Fruit fly (Drosophila melanogaster) whole organism, embryonic: Measurements from ENCODE around the gene RpL24-like.
A peak's percentile ranks its signal among the peaks of the same experiment; 100 is the strongest.

Source experiments
- CG10147 ChIP-seq: fragments of 200-800 bp; sonication (Bioruptor generic); optimal IDR thresholded peaks from 2 replicates; lab custom pipeline; 2019; ENCODE audit warnings: missing biosample characterization, mild to moderate bottlenecking, missing genetic modification characterization, moderate library complexity
- CG10209 ChIP-seq: fragments of 200-800 bp; sonication (Bioruptor generic); optimal IDR thresholded peaks from 3 replicates; lab custom pipeline; 2017; ENCODE audit warnings: missing biosample characterization, mild to moderate bottlenecking, missing genetic modification characterization, missing genetic modification reagents
- CG10543 ChIP-seq: fragments of 200-800 bp; sonication (Bioruptor generic); optimal IDR thresholded peaks from 3 replicates; lab custom pipeline; 2017; ENCODE audit warnings: missing biosample characterization, mild to moderate bottlenecking, missing genetic modification characterization, moderate library complexity
- CG12219 ChIP-seq: fragments of 200-800 bp; sonication (Bioruptor generic); optimal IDR thresholded peaks from 3 replicates; lab custom pipeline; 2018; ENCODE audit warnings: missing biosample characterization, mild to moderate bottlenecking, missing genetic modification characterization
- CG12659 ChIP-seq: fragments of 200-800 bp; sonication (Bioruptor generic); optimal IDR thresholded peaks from 3 replicates; lab custom pipeline; 2017; ENCODE audit warnings: mild to moderate bottlenecking, missing biosample characterization, missing genetic modification reagents, missing genetic modification characterization
- CG13123 ChIP-seq: fragments of 200-800 bp; sonication (Bioruptor generic); optimal IDR thresholded peaks from 2 replicates; lab custom pipeline; 2016; ENCODE audit warnings: missing biosample characterization, missing genetic modification characterization
- CG13424 ChIP-seq: fragments of 200-800 bp; sonication (Bioruptor generic); optimal IDR thresholded peaks from 2 replicates; lab custom pipeline; 2019; ENCODE audit warnings: missing biosample characterization, mild to moderate bottlenecking, missing genetic modification characterization, moderate library complexity
- CG14965 ChIP-seq: fragments of 200-800 bp; sonication (Bioruptor generic); optimal IDR thresholded peaks from 2 replicates; lab custom pipeline; 2016; ENCODE audit warnings: missing biosample characterization, missing genetic modification characterization, borderline replicate concordance
- CG15269 ChIP-seq: fragments of 200-800 bp; sonication (Bioruptor generic); optimal IDR thresholded peaks from 2 replicates; lab custom pipeline; 2018; ENCODE audit warnings: missing biosample characterization, mild to moderate bottlenecking, missing genetic modification characterization, moderate library complexity
- CG17912 ChIP-seq: fragments of 200-800 bp; sonication (Bioruptor generic); optimal IDR thresholded peaks from 2 replicates; lab custom pipeline; 2018; ENCODE audit warnings: missing biosample characterization, mild to moderate bottlenecking, missing genetic modification characterization
- CG18599 ChIP-seq: fragments of 200-800 bp; sonication (Bioruptor generic); optimal IDR thresholded peaks from 3 replicates; lab custom pipeline; 2017; ENCODE audit warnings: missing biosample characterization, missing genetic modification characterization, mild to moderate bottlenecking, moderate library complexity, missing genetic modification reagents
- CG2120 ChIP-seq: fragments of 200-800 bp; sonication (Bioruptor generic); optimal IDR thresholded peaks from 3 replicates; lab custom pipeline; 2016; ENCODE audit warnings: missing biosample characterization, missing genetic modification characterization
- CG2889 ChIP-seq: fragments of 200-800 bp; sonication (Bioruptor generic); IDR thresholded peaks from 3 replicates; pipeline ENCODE4 v1.3.6; 2022; ENCODE audit warnings: missing biosample characterization, missing genetic modification characterization
- CG3995 ChIP-seq: fragments of 200-800 bp; sonication (Bioruptor generic); optimal IDR thresholded peaks from 3 replicates; lab custom pipeline; 2016; ENCODE audit warnings: missing biosample characterization, missing genetic modification characterization
- CG4820 ChIP-seq: fragments of 200-800 bp; sonication (Bioruptor generic); optimal IDR thresholded peaks from 3 replicates; lab custom pipeline; 2016; ENCODE audit warnings: missing biosample characterization, missing genetic modification characterization
- CG7357 ChIP-seq: fragments of 200-800 bp; sonication (Bioruptor generic); IDR thresholded peaks from 3 replicates; pipeline ENCODE4 v1.3.6; 2022; ENCODE audit warnings: missing biosample characterization, missing genetic modification characterization
- CG7556 ChIP-seq: fragments of 200-800 bp; sonication (Bioruptor generic); optimal IDR thresholded peaks from 2 replicates; lab custom pipeline; 2017; ENCODE audit warnings: missing biosample characterization, mild to moderate bottlenecking, missing genetic modification characterization
- CG7786 ChIP-seq: fragments of 200-800 bp; sonication (Bioruptor generic); optimal IDR thresholded peaks from 2 replicates; lab custom pipeline; 2016; ENCODE audit warnings: missing biosample characterization, missing genetic modification characterization
- CG8281 ChIP-seq: fragments of 200-800 bp; sonication (Bioruptor generic); optimal IDR thresholded peaks from 2 replicates; lab custom pipeline; 2018; ENCODE audit warnings: missing biosample characterization, mild to moderate bottlenecking, missing genetic modification characterization, moderate library complexity
- CG9215 ChIP-seq: fragments of 200-800 bp; sonication (Bioruptor generic); IDR thresholded peaks from 2 replicates; pipeline ENCODE4 v1.3.6; 2022; ENCODE audit warnings: missing biosample characterization, missing genetic modification characterization
- CoRest ChIP-seq: fragments of 200-800 bp; sonication (Bioruptor generic); optimal IDR thresholded peaks from 3 replicates; lab custom pipeline; 2018; ENCODE audit warnings: missing biosample characterization, mild to moderate bottlenecking, missing genetic modification characterization, moderate library complexity
- Dbx ChIP-seq: fragments of 200-800 bp; sonication (Bioruptor generic); IDR thresholded peaks from 3 replicates; pipeline ENCODE4 v1.3.6; 2022; ENCODE audit warnings: missing biosample characterization, missing genetic modification characterization
- Dip2 ChIP-seq: fragments of 200-800 bp; sonication (Bioruptor generic); IDR thresholded peaks from 2 replicates; pipeline ENCODE4 v1.3.6; 2022; ENCODE audit warnings: missing biosample characterization, missing genetic modification characterization
- E2f1 ChIP-seq: fragments of 200-800 bp; sonication (Bioruptor generic); IDR thresholded peaks from 2 replicates; pipeline ENCODE4 v1.3.6; 2022; ENCODE audit warnings: missing biosample characterization, missing genetic modification characterization
- Eip74EF ChIP-seq, 2 experiments: fragments of 200-800 bp in 1 of 2; fragments of >200 bp in 1 of 2; sonication (Bioruptor generic) in 1 of 2; optimal IDR thresholded peaks; 2 replicates each; lab custom pipeline; 2017 to 2019; ENCODE audit warnings: missing biosample characterization in 2 of 2, missing genetic modification characterization in 2 of 2, mild to moderate bottlenecking in 1 of 2, moderate library complexity in 1 of 2
- Elba2 ChIP-seq: fragments of 200-800 bp; sonication (Bioruptor generic); optimal IDR thresholded peaks from 3 replicates; lab custom pipeline; 2016; ENCODE audit warnings: missing biosample characterization, missing genetic modification characterization
- GATAe ChIP-seq: fragments of 200-800 bp; sonication (Bioruptor generic); conservative IDR thresholded peaks from 2 replicates; pipeline ENCODE4 v1.3.6; 2022; ENCODE audit warnings: missing biosample characterization, missing genetic modification characterization
- HLHmδ ChIP-seq: fragments of 200-800 bp; sonication (Bioruptor generic); optimal IDR thresholded peaks from 2 replicates; lab custom pipeline; 2018; ENCODE audit warnings: missing biosample characterization, mild to moderate bottlenecking, missing genetic modification characterization, moderate library complexity
- Hmx ChIP-seq: fragments of 200-800 bp; sonication (Bioruptor generic); optimal IDR thresholded peaks from 2 replicates; lab custom pipeline; 2016; ENCODE audit warnings: missing biosample characterization, missing genetic modification characterization
- MTF-1 ChIP-seq: fragments of 200-800 bp; sonication (Bioruptor generic); optimal IDR thresholded peaks from 2 replicates; lab custom pipeline; 2018; ENCODE audit warnings: missing biosample characterization, mild to moderate bottlenecking, missing genetic modification characterization, borderline replicate concordance
- Myb ChIP-seq: fragments of 200-800 bp; sonication (Bioruptor generic); optimal IDR thresholded peaks from 2 replicates; lab custom pipeline; 2016; ENCODE audit warnings: missing biosample characterization, missing genetic modification characterization
- Ptx1 ChIP-seq: fragments of 200-800 bp; sonication (Bioruptor generic); IDR thresholded peaks from 2 replicates; pipeline ENCODE4 v1.3.6; 2022; ENCODE audit warnings: missing biosample characterization, missing genetic modification characterization
- Six4 ChIP-seq: fragments of 200-800 bp; sonication (Bioruptor generic); optimal IDR thresholded peaks from 2 replicates; lab custom pipeline; 2016; ENCODE audit warnings: missing biosample characterization, missing genetic modification characterization
- TFAM ChIP-seq: fragments of 200-800 bp; sonication (Bioruptor generic); optimal IDR thresholded peaks from 2 replicates; lab custom pipeline; 2017; ENCODE audit warnings: missing biosample characterization, missing genetic modification characterization, inconsistent platforms
- Xbp1 ChIP-seq: fragments of 200-800 bp; sonication (Bioruptor generic); optimal IDR thresholded peaks from 3 replicates; lab custom pipeline; 2016; ENCODE audit warnings: missing biosample characterization, mild to moderate bottlenecking, missing genetic modification characterization
- crol ChIP-seq: fragments of 200-800 bp; sonication (Bioruptor generic); IDR thresholded peaks from 2 replicates; pipeline ENCODE4 v1.3.6; 2022; ENCODE audit warnings: missing biosample characterization, missing genetic modification characterization
- esg ChIP-seq: fragments of 200-800 bp; sonication (Bioruptor generic); conservative IDR thresholded peaks from 2 replicates; pipeline ENCODE4 v1.3.6; 2022; ENCODE audit warnings: missing biosample characterization, missing genetic modification characterization
- grau ChIP-seq: fragments of 200-800 bp; optimal IDR thresholded peaks from 3 replicates; lab custom pipeline; 2019; ENCODE audit warnings: missing biosample characterization, mild to moderate bottlenecking, missing genetic modification characterization, moderate library complexity
- kah ChIP-seq: fragments of 200-800 bp; sonication (Bioruptor generic); optimal IDR thresholded peaks from 2 replicates; lab custom pipeline; 2018; ENCODE audit warnings: missing biosample characterization, mild to moderate bottlenecking, missing genetic modification characterization
- lov ChIP-seq, 2 experiments: fragments of 200-800 bp in 1 of 2; fragments of >200 bp in 1 of 2; sonication (Bioruptor generic) in 1 of 2; IDR thresholded peaks in 1 of 2; optimal IDR thresholded peaks in 1 of 2; 2 replicates in 1 of 2; 3 replicates in 1 of 2; pipeline versions ENCODE4 v1.3.6 to Lab custom; 2017 to 2022; ENCODE audit warnings: missing biosample characterization in 1 of 2, missing genetic modification characterization in 1 of 2
- otp ChIP-seq: fragments of 200-800 bp; sonication (Bioruptor generic); IDR thresholded peaks from 3 replicates; pipeline ENCODE4, ENCODE4 v1.3.6; 2022; ENCODE audit warnings: missing biosample characterization, missing genetic modification characterization
- ro ChIP-seq: fragments of 200-800 bp; sonication (Bioruptor generic); IDR thresholded peaks from 2 replicates; pipeline ENCODE4 v1.3.6; 2022; ENCODE audit warnings: missing biosample characterization, missing genetic modification characterization
- sens ChIP-seq: fragments of 200-800 bp; sonication (Bioruptor generic); peaks from one replicate; lab custom pipeline; 2016; ENCODE audit warnings: missing biosample characterization, missing genetic modification characterization
- slbo ChIP-seq: fragments of 200-800 bp; sonication (Bioruptor generic); IDR thresholded peaks from 2 replicates; pipeline ENCODE4 v1.3.6; 2022; ENCODE audit warnings: missing biosample characterization, missing genetic modification characterization
- sr ChIP-seq: fragments of 200-800 bp; sonication (Bioruptor generic); IDR thresholded peaks from 3 replicates; pipeline ENCODE4 v1.3.6; 2022; ENCODE audit warnings: missing biosample characterization, missing genetic modification characterization
- tna ChIP-seq: fragments of 200-800 bp; sonication (Bioruptor generic); IDR thresholded peaks from 2 replicates; pipeline ENCODE4 v1.3.6; 2022; ENCODE audit warnings: missing biosample characterization, missing genetic modification characterization; ENCODE audit not compliant: partially characterized antibody
- wor ChIP-seq: fragments of 200-800 bp; sonication (Bioruptor generic); IDR thresholded peaks from 2 replicates; pipeline ENCODE4 v1.3.6; 2022; ENCODE audit warnings: missing biosample characterization, missing genetic modification characterization

Gene RpL24-like

DNA sequence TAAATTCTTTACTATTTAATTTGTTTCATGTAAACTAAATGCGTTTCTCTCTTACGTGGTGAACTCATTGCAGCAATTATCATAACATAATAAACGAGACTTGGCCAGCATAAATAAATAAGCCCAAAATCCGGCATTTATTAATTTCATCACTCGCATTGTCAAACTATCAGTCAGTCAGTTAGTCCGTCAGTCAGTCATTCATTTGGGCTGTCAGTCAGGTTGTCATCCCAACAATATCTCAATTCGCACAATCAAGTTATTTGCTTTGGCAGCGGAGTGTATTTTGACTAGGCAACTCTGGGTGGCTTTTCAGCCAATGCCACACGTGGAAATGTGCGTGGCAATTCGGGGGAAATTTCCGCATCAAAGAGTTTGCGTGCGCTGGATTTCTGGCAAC, 36.4 kb upstream of the RpL24-like start:
- TF ChIP-seq lov (optimal IDR thresholded peaks at IDR 0.05; lab: Kevin White, UChicago) (no peak), lov (GFP tag; IDR thresholded peaks at IDR 0.05; lab: Robert Waterston, UW) (no peak), CG7786 (GFP tag; lab: Kevin White, UChicago) (no peak), Xbp1 (GFP tag; lab: Kevin White, UChicago) (no peak), Six4 (GFP tag; lab: Kevin White, UChicago) (no peak), wor (no peak), CG8281 (tag; lab: Kevin White, UChicago) (peak; percentile 93)
- TF ChIP-seq, all 482 proteins: peak for 1

dm6 chr3R:11460502-11461358, 29.3 kb upstream of the RpL24-like start, which contains the start of gene PGRP-LB:
Gene PGRP-LB (minus strand): TSS chr3R:11460552.
- TF ChIP-seq tna (GFP tag; lab: Robert Waterston, UW), result no peak
- TF ChIP-seq sens (GFP tag; lab: Kevin White, UChicago), result peak; percentile 55
- TF ChIP-seq Dip2 (GFP tag; lab: Robert Waterston, UW), result no peak
- no peak for TF ChIP-seq sr (GFP tag; lab: Robert Waterston, UW)
- TF ChIP-seq CG17912 (GFP tag; lab: Kevin White, UChicago), result no peak
- TF ChIP-seq CoRest (tag; lab: Kevin White, UChicago), result peak; percentile 4
- TF ChIP-seq CG13123 (GFP tag; lab: Kevin White, UChicago), result no peak
- no peak for TF ChIP-seq CG9215 (GFP tag; lab: Robert Waterston, UW)
- no peak for TF ChIP-seq CG2889
- TF ChIP-seq HLHmδ (GFP tag; lab: Kevin White, UChicago), result no peak
- no peak for TF ChIP-seq esg (GFP tag; lab: Robert Waterston, UW)
- no peak for TF ChIP-seq Eip74EF (GFP tag; optimal IDR thresholded peaks at IDR 0.05; lab: Kevin White, UChicago)
- TF ChIP-seq CG12219, result no peak
- peak; percentile 51 for TF ChIP-seq CG18599 (GFP tag; lab: Kevin White, UChicago)
- TF ChIP-seq otp (GFP tag; lab: Robert Waterston, UW), result no peak
- TF ChIP-seq MTF-1 (GFP tag; lab: Kevin White, UChicago), result no peak
- TF ChIP-seq CG10147 (GFP tag; lab: Kevin White, UChicago), result peak; percentile 28
- peak; percentile 29 for TF ChIP-seq CG15269 (tag; lab: Kevin White, UChicago)
- peak; percentile 36; the same call in 1 of the 2 replicates for TF ChIP-seq slbo
- 0 out of 3 replicates have a peak, but pooled peaks have one; percentile 50 for TF ChIP-seq Dbx
- peak; percentile 14 for TF ChIP-seq CG13424 (tag; lab: Kevin White, UChicago)
- TF ChIP-seq CG3995 (GFP tag; lab: Kevin White, UChicago), result peak; percentile 43
- peak; percentile 27 for TF ChIP-seq CG7556 (GFP tag; lab: Kevin White, UChicago)
- 0 out of 2 replicates have a peak, but pooled peaks have one; percentile 22 for TF ChIP-seq E2f1
- no peak for TF ChIP-seq kah (GFP tag; lab: Kevin White, UChicago)
- TF ChIP-seq CG10209 (GFP tag; lab: Kevin White, UChicago), result no peak
- TF ChIP-seq Elba2 (GFP tag; lab: Kevin White, UChicago), result no peak
- TF ChIP-seq crol (GFP tag; lab: Robert Waterston, UW), result peak; percentile 95
- peak; percentile 75 for TF ChIP-seq CG2120
- TF ChIP-seq CG4820 (GFP tag; lab: Kevin White, UChicago), result no peak
- peak; percentile 38 for TF ChIP-seq grau
- TF ChIP-seq GATAe, result peak; percentile 56
- TF ChIP-seq CG12659 (GFP tag; lab: Kevin White, UChicago), result peak; percentile 31
- peak; percentile 14 for TF ChIP-seq CG10543 (GFP tag; lab: Kevin White, UChicago)
- no peak for TF ChIP-seq Hmx
- no peak for TF ChIP-seq CG7357 (GFP tag; lab: Robert Waterston, UW)
- TF ChIP-seq Ptx1 (GFP tag; lab: Robert Waterston, UW), result peak; percentile 38; the same call in 1 of the 2 replicates
- peak; percentile 16 for TF ChIP-seq Myb (GFP tag; lab: Kevin White, UChicago)
- TF ChIP-seq TFAM, result no peak
- TF ChIP-seq ro (GFP tag; lab: Robert Waterston, UW), result no peak
- TF ChIP-seq CG14965 (GFP tag; lab: Kevin White, UChicago), result no peak
